Worm (Caenorhabditis elegans): ENCODE results near the gene BE10.4.

BE10.4 gene

ce11 chrIII:12813193-12813592 is at the start of gene BE10.4:
BE10.4 (plus strand) TSS chrIII:12813493.
- TF ChIP-seq blmp-1 (tag; optimal IDR thresholded peaks at IDR 0.05) (peak; percentile 20), nhr-85 (tag) (no peak), efl-1 (optimal IDR thresholded peaks at IDR 0.05) (no peak), efl-1 (GFP tag; optimal IDR thresholded peaks at IDR 0.05 in 1 of 2) (peak in 1 of 2 experiments; percentile 81)

- TF ChIP-seq nhr-237 (tag; optimal IDR thresholded peaks at IDR 0.05) (no peak), unc-98 (GFP tag; IDR thresholded peaks at IDR 0.05) (no peak), dpl-1 (GFP tag; optimal IDR thresholded peaks at IDR 0.05) (no peak), zip-4 (GFP tag; optimal IDR thresholded peaks at IDR 0.05) (no peak), snpc-4 (tag; optimal IDR thresholded peaks at IDR 0.05) (no peak), C04F5.9 (tag; optimal IDR thresholded peaks at IDR 0.05) (no peak), ces-1 (GFP tag; optimal IDR thresholded peaks at IDR 0.05) (no peak), nhr-84 (tag; optimal IDR thresholded peaks at IDR 0.05) (no peak), isw-1 (GFP tag; IDR thresholded peaks at IDR 0.05) (no peak), zag-1 (tag; optimal IDR thresholded peaks at IDR 0.05) (no peak), ceh-63 (GFP tag; optimal IDR thresholded peaks at IDR 0.05) (no peak), jun-1 (tag; optimal IDR thresholded peaks at IDR 0.05) (no peak), nhr-28 (tag; optimal IDR thresholded peaks at IDR 0.05) (no peak), mab-9 (GFP tag; IDR thresholded peaks at IDR 0.05) (no peak), unc-86 (tag; optimal IDR thresholded peaks at IDR 0.05) (no peak), pqm-1 (tag; optimal IDR thresholded peaks at IDR 0.05) (no peak), nhr-47 (tag; optimal IDR thresholded peaks at IDR 0.05) (no peak), nhr-19 (GFP tag; conservative IDR thresholded peaks at IDR 0.05) (no peak), ztf-11 (tag; optimal IDR thresholded peaks at IDR 0.05) (no peak), alr-1 (tag; optimal IDR thresholded peaks at IDR 0.05; ENCODE audit: borderline replicate concordance) (no peak)
These were observed 49.1 kb upstream of the BE10.4 start, which contains the start of the genes irld-19 and irld-61 for ce11 chrIII:12764241-12764640. irld-19 (minus strand) TSS chrIII:12764341. irld-61 (plus strand) TSS chrIII:12764553.

- TF ChIP-seq hlh-17 (GFP tag; optimal IDR thresholded peaks at IDR 0.05; ENCODE audit: borderline replicate concordance): no peak
- no peak for TF ChIP-seq lin-13 (GFP tag; optimal IDR thresholded peaks at IDR 0.05)
- TF ChIP-seq efl-1 (optimal IDR thresholded peaks at IDR 0.05): no peak
- peak in 1 of 2 experiments; percentile 76 for TF ChIP-seq efl-1 (GFP tag; optimal IDR thresholded peaks at IDR 0.05 in 1 of 2)
- TF ChIP-seq fkh-4 (tag; optimal IDR thresholded peaks at IDR 0.05; ENCODE audit: borderline replicate concordance): no peak
These were observed 39.5 kb upstream of the BE10.4 start for ce11 chrIII:12773753-12774152.

- no peak for TF ChIP-seq fos-1 (tag; optimal IDR thresholded peaks at IDR 0.05)
- no peak for TF ChIP-seq mep-1 (tag; optimal IDR thresholded peaks at IDR 0.05)
- no peak for TF ChIP-seq mef-2 (tag; optimal IDR thresholded peaks at IDR 0.05)
- TF ChIP-seq zip-4 (GFP tag; optimal IDR thresholded peaks at IDR 0.05): no peak
- no peak for TF ChIP-seq pax-3 (tag; optimal IDR thresholded peaks at IDR 0.05)
- TF ChIP-seq nhr-71 (tag; optimal IDR thresholded peaks at IDR 0.05): no peak
- TF ChIP-seq unc-86 (tag; optimal IDR thresholded peaks at IDR 0.05): no peak
- no peak for TF ChIP-seq vab-15 (tag; optimal IDR thresholded peaks at IDR 0.05)
- TF ChIP-seq egl-27 (tag; optimal IDR thresholded peaks at IDR 0.05): no peak
- TF ChIP-seq rnt-1 (tag; optimal IDR thresholded peaks at IDR 0.05): no peak
- no peak for TF ChIP-seq lin-39 (tag; optimal IDR thresholded peaks at IDR 0.05)
- no peak for TF ChIP-seq efl-3 (GFP tag; optimal IDR thresholded peaks at IDR 0.05)
- no peak for TF ChIP-seq ztf-4 (tag; optimal IDR thresholded peaks at IDR 0.05)
- no peak for TF ChIP-seq lin-35 (GFP tag; optimal IDR thresholded peaks at IDR 0.05)
- TF ChIP-seq ets-5 (GFP tag; IDR thresholded peaks at IDR 0.05): no peak
- TF ChIP-seq nhr-84 (tag; optimal IDR thresholded peaks at IDR 0.05): no peak
- TF ChIP-seq fkh-4 (tag; optimal IDR thresholded peaks at IDR 0.05; ENCODE audit: borderline replicate concordance): no peak
- no peak for TF ChIP-seq mab-9 (GFP tag; IDR thresholded peaks at IDR 0.05)
- no peak for TF ChIP-seq blmp-1 (tag; optimal IDR thresholded peaks at IDR 0.05)
These were observed 33.5 kb upstream of the BE10.4 start, which contains the start of gene gab-1 for ce11 chrIII:12779676-12780337. gab-1 (minus strand) TSS chrIII:12779726.

All from whole organism, L1 larva.